Worm (Caenorhabditis elegans) whole organism, midembryonic: ENCODE measurements around the gene xbx-6.

Source experiments
- ref-1 ChIP-seq: fragments of 200-800 bp; sonication (Bioruptor generic); conservative IDR thresholded peaks from 2 replicates; pipeline ENCODE4 v1.3.6; 2022; ENCODE audit warnings: missing genetic modification reagents, missing genetic modification characterization, missing compliant biosample characterization
- tab-1 ChIP-seq: fragments of 200-800 bp; sonication (Bioruptor generic); IDR thresholded peaks from 2 replicates; pipeline ENCODE4 v1.3.6; 2022; ENCODE audit warnings: missing genetic modification characterization, missing compliant biosample characterization
- ztf-29 ChIP-seq: fragments of 200-800 bp; sonication (Bioruptor generic); IDR thresholded peaks from 2 replicates; pipeline ENCODE4 v1.3.6; 2022; ENCODE audit warnings: missing genetic modification reagents, missing genetic modification characterization, missing compliant biosample characterization

DNA sequence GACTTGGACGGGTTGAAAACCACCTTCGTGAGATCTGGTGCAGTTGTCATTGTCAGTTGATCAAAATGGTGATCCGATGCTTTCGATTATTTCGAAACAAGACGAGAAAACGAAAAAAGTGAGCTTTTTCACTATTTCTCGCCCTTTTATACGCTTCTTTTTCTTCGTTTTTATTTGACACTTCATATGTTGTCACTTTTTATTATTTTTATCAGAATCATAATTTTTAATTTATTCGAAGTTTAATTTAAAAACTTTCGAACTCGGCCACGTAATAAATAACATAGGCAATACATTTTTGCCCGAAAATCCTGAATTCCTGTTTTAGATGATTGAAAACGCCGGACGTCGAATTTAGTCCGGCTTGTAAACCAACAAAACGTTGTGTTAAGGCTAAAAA, 51.6 kb downstream of the xbx-6 start, which contains the start of gene F58E6.5:
- TF ChIP-seq tab-1 (GFP tag; lab: Robert Waterston, UW) (no peak), ref-1 (no peak), ztf-29 (GFP tag; lab: Robert Waterston, UW) (no peak)
